Fruit fly (Drosophila melanogaster): Measurements from ENCODE around the gene Kul.
A peak's percentile ranks its signal among the peaks of the same experiment; 100 is the strongest.

Gene Kul

DNA sequence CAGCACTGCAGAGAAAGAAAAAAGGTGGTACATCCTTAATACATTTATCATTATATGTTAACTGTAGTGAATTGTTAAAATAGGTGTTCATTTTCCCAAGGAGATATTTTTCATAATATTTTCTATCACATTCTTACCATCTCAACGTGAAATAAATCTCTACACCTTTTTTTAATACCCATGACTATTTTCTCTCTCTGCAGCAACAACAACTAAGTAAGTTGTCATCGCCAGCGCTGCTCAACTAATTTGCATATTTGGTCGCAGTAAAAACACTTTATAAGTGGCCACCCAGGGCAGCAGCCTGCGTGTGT is 35.1 kb upstream of the Kul start (continued):
- TF ChIP-seq ssp (GFP tag; IDR thresholded peaks at IDR 0.05) (no peak), zen2 (GFP tag; IDR thresholded peaks at IDR 0.05; ENCODE audit: partially characterized antibody) (no peak), zf30C (GFP tag; optimal IDR thresholded peaks at IDR 0.05) (peak; percentile 53), cas (GFP tag; IDR thresholded peaks at IDR 0.05) (no peak), jumu (GFP tag; optimal IDR thresholded peaks at IDR 0.05) (no peak), Hey (tag; optimal IDR thresholded peaks at IDR 0.05) (no peak), Hr78 (GFP tag; optimal IDR thresholded peaks at IDR 0.05) (no peak), Ets97D (GFP tag; optimal IDR thresholded peaks at IDR 0.05) (no peak), luna (GFP tag; optimal IDR thresholded peaks at IDR 0.05) (no peak), ash1 (GFP tag; optimal IDR thresholded peaks at IDR 0.05) (no peak), fd3F (GFP tag; optimal IDR thresholded peaks at IDR 0.05) (no peak), CG31441 (GFP tag; IDR thresholded peaks at IDR 0.05) (peak; percentile 52; the same call in 1 of the 2 replicates), phol (tag; optimal IDR thresholded peaks at IDR 0.05) (peak; percentile 61), hb (GFP tag; IDR thresholded peaks at IDR 0.05; ENCODE audit: partially characterized antibody) (no peak), CG2129 (GFP tag; IDR thresholded peaks at IDR 0.05; ENCODE audit: partially characterized antibody) (no peak), dmrt11E (tag; optimal IDR thresholded peaks at IDR 0.05) (peak; percentile 61), Vsx1 (GFP tag; optimal IDR thresholded peaks at IDR 0.05) (no peak), sd (tag; optimal IDR thresholded peaks at IDR 0.05) (no peak), CG10979 (tag; optimal IDR thresholded peaks at IDR 0.05) (peak; percentile 68), Atf6 (GFP tag; IDR thresholded peaks at IDR 0.05) (no peak), dm (GFP tag; optimal IDR thresholded peaks at IDR 0.05) (no peak), Ada2b (GFP tag; IDR thresholded peaks at IDR 0.05) (peak; percentile 58), esg (GFP tag; conservative IDR thresholded peaks at IDR 0.05) (0 out of 2 replicates have a peak, but pooled peaks have one; percentile 38), CG17359 (tag; optimal IDR thresholded peaks at IDR 0.05) (peak; percentile 61), Camta (GFP tag; optimal IDR thresholded peaks at IDR 0.05) (no peak), sisA (GFP tag; IDR thresholded peaks at IDR 0.05) (peak; percentile 54), CG17802 (tag; optimal IDR thresholded peaks at IDR 0.05) (no peak), ase (GFP tag; IDR thresholded peaks at IDR 0.05) (no peak), CG10565 (GFP tag; optimal IDR thresholded peaks at IDR 0.05) (no peak), CG16863 (GFP tag; optimal IDR thresholded peaks at IDR 0.05) (no peak), CG14965 (GFP tag; optimal IDR thresholded peaks at IDR 0.05; ENCODE audit: borderline replicate concordance) (no peak), ac (GFP tag; optimal IDR thresholded peaks at IDR 0.05) (no peak), CG18262 (tag; optimal IDR thresholded peaks at IDR 0.05) (peak; percentile 56), CG17328 (GFP tag; IDR thresholded peaks at IDR 0.05) (peak; percentile 43; the same call in 1 of the 2 replicates), Lim3 (GFP tag; IDR thresholded peaks at IDR 0.05) (no peak), schlank (tag; optimal IDR thresholded peaks at IDR 0.05) (no peak), CG6765 (GFP tag; optimal IDR thresholded peaks at IDR 0.05) (no peak), CG2712 (tag; optimal IDR thresholded peaks at IDR 0.05) (peak; percentile 54), Bgb (GFP tag; IDR thresholded peaks at IDR 0.05; ENCODE audit: partially characterized antibody) (no peak), CG4360 (GFP tag; IDR thresholded peaks at IDR 0.05) (peak; percentile 56; the same call in 1 of the 2 replicates), insv (GFP tag; optimal IDR thresholded peaks at IDR 0.05) (no peak), ro (GFP tag; IDR thresholded peaks at IDR 0.05) (no peak), CG14050 (GFP tag; IDR thresholded peaks at IDR 0.05) (no peak; the same call in 2 of the 3 replicates), peb (GFP tag; IDR thresholded peaks at IDR 0.05) (no peak), CG16779 (GFP tag; IDR thresholded peaks at IDR 0.05) (no peak), pros (GFP tag; optimal IDR thresholded peaks at IDR 0.05) (no peak), sim (GFP tag; IDR thresholded peaks at IDR 0.05) (0 out of 2 replicates have a peak, but pooled peaks have one; percentile 44), tio (GFP tag; optimal IDR thresholded peaks at IDR 0.05) (no peak), CG2199 (GFP tag; IDR thresholded peaks at IDR 0.05) (no peak), TFAM (GFP tag; optimal IDR thresholded peaks at IDR 0.05) (no peak), CG15073 (GFP tag; optimal IDR thresholded peaks at IDR 0.05) (no peak), HLH54F (GFP tag; optimal IDR thresholded peaks at IDR 0.05) (no peak)

Measured in whole organism, embryonic.